Worm (Caenorhabditis elegans) whole organism, early embryonic: ENCODE data around the gene cdr-7.

Experiments used
- B0310.2 ChIP-seq: sonication (generic microtip); optimal IDR thresholded peaks from 2 replicates; lab custom pipeline; 2016; ENCODE audit warnings: mild to moderate bottlenecking, missing genetic modification characterization, missing compliant biosample characterization
- ama-1 ChIP-seq: fragments of 150-350 bp; optimal IDR thresholded peaks from 2 replicates; lab custom pipeline; 2014
- flt-1 ChIP-seq: fragments of 200-800 bp; sonication (Bioruptor generic); IDR thresholded peaks from 2 replicates; pipeline ENCODE4 v1.3.6; 2022; ENCODE audit warnings: missing genetic modification characterization, missing compliant biosample characterization
- hmbx-1 ChIP-seq: sonication (generic microtip); optimal IDR thresholded peaks from 2 replicates; lab custom pipeline; 2016; ENCODE audit warnings: mild to moderate bottlenecking, missing genetic modification characterization, missing compliant biosample characterization
- scrt-1 ChIP-seq: fragments of 200-800 bp; sonication (Bioruptor generic); IDR thresholded peaks from 2 replicates; pipeline ENCODE4 v1.3.6; 2022; ENCODE audit warnings: missing genetic modification characterization, missing compliant biosample characterization
- tbx-11 ChIP-seq: fragments of 200-800 bp; sonication (Bioruptor generic); IDR thresholded peaks from 2 replicates; pipeline ENCODE4 v1.3.6; 2022; ENCODE audit warnings: missing genetic modification characterization, missing compliant biosample characterization

- TF ChIP-seq hmbx-1 (tag; lab: Kevin White, UChicago) (no peak), ama-1 (lab: Kevin White, UChicago) (no peak), tbx-11 (GFP tag; lab: Robert Waterston, UW) (no peak), scrt-1 (GFP tag; lab: Robert Waterston, UW) (no peak), flt-1 (GFP tag; lab: Robert Waterston, UW) (no peak), B0310.2 (tag; lab: Kevin White, UChicago) (no peak)
These were observed 50.3 kb downstream of the cdr-7 start, which contains the start of gene fipr-1 for ce11 chrV:12361644-12362043.
